Fruit fly (Drosophila melanogaster) whole organism, embryonic: ENCODE measurements around the gene CG32073.

Experiments used
- CG10267 ChIP-seq: fragments of 200-800 bp; sonication (Bioruptor generic); optimal IDR thresholded peaks from 2 replicates; lab custom pipeline; 2018; ENCODE audit warnings: missing biosample characterization, mild to moderate bottlenecking, missing genetic modification characterization, moderate library complexity
- CG13123 ChIP-seq: fragments of 200-800 bp; sonication (Bioruptor generic); optimal IDR thresholded peaks from 2 replicates; lab custom pipeline; 2016; ENCODE audit warnings: missing biosample characterization, missing genetic modification characterization
- CG13624 ChIP-seq: fragments of 200-800 bp; sonication (Bioruptor generic); optimal IDR thresholded peaks from 2 replicates; lab custom pipeline; 2016; ENCODE audit warnings: missing biosample characterization, missing genetic modification characterization
- CG14014 ChIP-seq: fragments of 200-800 bp; sonication (Bioruptor generic); IDR thresholded peaks from 2 replicates; pipeline ENCODE4 v1.3.6; 2022; ENCODE audit warnings: missing biosample characterization, missing genetic modification characterization
- CG14441 ChIP-seq: fragments of 200-800 bp; sonication (Bioruptor generic); IDR thresholded peaks from 2 replicates; pipeline ENCODE4 v1.3.6; 2022; ENCODE audit warnings: missing biosample characterization, missing genetic modification characterization
- CG14667 ChIP-seq: fragments of 200-800 bp; sonication (Bioruptor generic); IDR thresholded peaks from 2 replicates; pipeline ENCODE4 v1.3.6; 2022; ENCODE audit warnings: missing biosample characterization, missing genetic modification characterization
- CG15011 ChIP-seq: fragments of 200-800 bp; sonication (Bioruptor generic); optimal IDR thresholded peaks from 3 replicates; lab custom pipeline; 2018; ENCODE audit warnings: missing biosample characterization, mild to moderate bottlenecking, missing genetic modification characterization
- CG1647 ChIP-seq: fragments of 200-800 bp; sonication (Bioruptor generic); optimal IDR thresholded peaks from 3 replicates; lab custom pipeline; 2016; ENCODE audit warnings: missing biosample characterization, missing genetic modification characterization
- CG17612 ChIP-seq: fragments of 200-800 bp; sonication (Bioruptor generic); IDR thresholded peaks from 2 replicates; pipeline ENCODE4 v1.3.6; 2022; ENCODE audit warnings: missing biosample characterization, missing genetic modification characterization
- CG18764 ChIP-seq: fragments of 200-800 bp; sonication (Bioruptor generic); optimal IDR thresholded peaks from 3 replicates; lab custom pipeline; 2016; ENCODE audit warnings: missing biosample characterization, missing genetic modification characterization
- CG2116 ChIP-seq: fragments of 200-800 bp; sonication (Bioruptor generic); optimal IDR thresholded peaks from 3 replicates; lab custom pipeline; 2018; ENCODE audit warnings: missing biosample characterization, mild to moderate bottlenecking, missing genetic modification characterization
- CG32772 ChIP-seq: fragments of 200-800 bp; sonication (Bioruptor generic); IDR thresholded peaks from 2 replicates; pipeline ENCODE4 v1.3.6; 2022; ENCODE audit warnings: missing biosample characterization, missing genetic modification characterization
- CG33557 ChIP-seq: fragments of 200-800 bp; sonication (Bioruptor generic); optimal IDR thresholded peaks from 2 replicates; lab custom pipeline; 2019; ENCODE audit warnings: missing biosample characterization, mild to moderate bottlenecking, missing genetic modification characterization, moderate library complexity
- CG34422 ChIP-seq: fragments of 200-800 bp; sonication (Bioruptor generic); IDR thresholded peaks from 3 replicates; pipeline ENCODE4 v1.3.6; 2022; ENCODE audit warnings: missing biosample characterization, missing genetic modification characterization
- CG3847 ChIP-seq: fragments of 200-800 bp; sonication (Bioruptor generic); IDR thresholded peaks from 2 replicates; pipeline ENCODE4 v1.3.6; 2022; ENCODE audit warnings: missing biosample characterization, missing genetic modification characterization
- CG6813 ChIP-seq: fragments of 200-800 bp; sonication (Bioruptor generic); optimal IDR thresholded peaks from 2 replicates; lab custom pipeline; 2017; ENCODE audit warnings: missing biosample characterization, missing genetic modification characterization, mild to moderate bottlenecking, moderate library complexity, missing genetic modification reagents
- CG7357 ChIP-seq: fragments of 200-800 bp; sonication (Bioruptor generic); IDR thresholded peaks from 3 replicates; pipeline ENCODE4 v1.3.6; 2022; ENCODE audit warnings: missing biosample characterization, missing genetic modification characterization
- CG7928 ChIP-seq: fragments of 200-800 bp; sonication (Bioruptor generic); optimal IDR thresholded peaks from 2 replicates; lab custom pipeline; 2017; ENCODE audit warnings: missing biosample characterization, mild to moderate bottlenecking, missing genetic modification characterization
- CG8359 ChIP-seq: fragments of 200-800 bp; sonication (Bioruptor generic); optimal IDR thresholded peaks from 2 replicates; lab custom pipeline; 2017; ENCODE audit warnings: missing biosample characterization, mild to moderate bottlenecking, missing genetic modification characterization, borderline replicate concordance
- CG9437 ChIP-seq: fragments of 200-800 bp; sonication (Bioruptor generic); optimal IDR thresholded peaks from 2 replicates; lab custom pipeline; 2018; ENCODE audit warnings: missing biosample characterization, mild to moderate bottlenecking, missing genetic modification characterization
- CG9797 ChIP-seq: fragments of 200-800 bp; sonication (Bioruptor generic); optimal IDR thresholded peaks from 3 replicates; lab custom pipeline; 2018; ENCODE audit warnings: missing biosample characterization, mild to moderate bottlenecking, missing genetic modification characterization
- Elba2 ChIP-seq: fragments of 200-800 bp; sonication (Bioruptor generic); optimal IDR thresholded peaks from 3 replicates; lab custom pipeline; 2016; ENCODE audit warnings: missing biosample characterization, missing genetic modification characterization
- Fer1 ChIP-seq: fragments of 200-800 bp; sonication (Bioruptor generic); optimal IDR thresholded peaks from 2 replicates; lab custom pipeline; 2017; ENCODE audit warnings: missing biosample characterization, mild to moderate bottlenecking, missing genetic modification characterization
- H15 ChIP-seq: fragments of 200-800 bp; sonication (Bioruptor generic); IDR thresholded peaks from 3 replicates; pipeline ENCODE4 v1.3.6; 2022; ENCODE audit warnings: missing biosample characterization, missing genetic modification characterization
- Hand ChIP-seq: fragments of 200-800 bp; sonication (Bioruptor generic); optimal IDR thresholded peaks from 2 replicates; lab custom pipeline; 2017; ENCODE audit warnings: mild to moderate bottlenecking, missing biosample characterization, missing genetic modification reagents, missing genetic modification characterization
- Hr3 ChIP-seq: fragments of 200-800 bp; sonication (Bioruptor generic); optimal IDR thresholded peaks from 3 replicates; lab custom pipeline; 2016; ENCODE audit warnings: missing biosample characterization, missing genetic modification characterization
- Optix ChIP-seq: fragments of 200-800 bp; sonication (Bioruptor generic); IDR thresholded peaks from 3 replicates; pipeline ENCODE4 v1.3.6; 2022; ENCODE audit warnings: missing biosample characterization, missing genetic modification characterization
- Pdp1 ChIP-seq, 2 experiments: fragments of 200-800 bp; sonication (Bioruptor generic); optimal IDR thresholded peaks; 3 replicates each; lab custom pipeline; 2016; ENCODE audit warnings: missing biosample characterization in 2 of 2, missing genetic modification characterization in 2 of 2, mild to moderate bottlenecking in 1 of 2, moderate library complexity in 1 of 2
- Ravus ChIP-seq: fragments of 200-800 bp; sonication (Bioruptor generic); IDR thresholded peaks from 2 replicates; pipeline ENCODE4 v1.3.6; 2022; ENCODE audit warnings: missing biosample characterization, missing genetic modification characterization
- Tbp ChIP-seq: fragments of >200 bp; optimal IDR thresholded peaks from 2 replicates; lab custom pipeline; 2018; ENCODE audit warnings: missing biosample characterization, missing genetic modification characterization
- ab ChIP-seq: fragments of 200-800 bp; sonication (Bioruptor generic); optimal IDR thresholded peaks from 2 replicates; lab custom pipeline; 2016; ENCODE audit warnings: missing biosample characterization, missing genetic modification characterization
- ac ChIP-seq: fragments of 200-800 bp; sonication (Bioruptor generic); optimal IDR thresholded peaks from 3 replicates; lab custom pipeline; 2017; ENCODE audit warnings: missing biosample characterization, mild to moderate bottlenecking, missing genetic modification characterization
- bbx ChIP-seq: fragments of 200-800 bp; sonication (Bioruptor generic); IDR thresholded peaks from 2 replicates; pipeline ENCODE4 v1.3.6; 2022; ENCODE audit warnings: missing biosample characterization, missing genetic modification characterization; ENCODE audit not compliant: partially characterized antibody
- btn ChIP-seq: fragments of 200-800 bp; sonication (Bioruptor generic); optimal IDR thresholded peaks from 2 replicates; lab custom pipeline; 2016; ENCODE audit warnings: missing biosample characterization, missing genetic modification characterization
- chn ChIP-seq: fragments of 200-800 bp; sonication (Bioruptor generic); optimal IDR thresholded peaks from 2 replicates; lab custom pipeline; 2016; ENCODE audit warnings: missing biosample characterization, missing genetic modification characterization
- danr ChIP-seq: fragments of 200-800 bp; sonication (Bioruptor generic); IDR thresholded peaks from 2 replicates; pipeline ENCODE4 v1.3.6; 2022; ENCODE audit warnings: missing biosample characterization, missing genetic modification characterization
- eve ChIP-seq, 2 experiments: fragments of >200 bp; optimal IDR thresholded peaks; 2 replicates each; lab custom pipeline; 2017; ENCODE audit warnings: missing biosample characterization in 2 of 2, missing genetic modification characterization in 2 of 2
- fu2 ChIP-seq: fragments of 200-800 bp; sonication (Bioruptor generic); optimal IDR thresholded peaks from 2 replicates; lab custom pipeline; 2016; ENCODE audit warnings: missing biosample characterization, missing genetic modification characterization
- gcm ChIP-seq: fragments of 200-800 bp; sonication (Bioruptor generic); optimal IDR thresholded peaks from 2 replicates; lab custom pipeline; 2019; ENCODE audit warnings: missing biosample characterization, mild to moderate bottlenecking, missing genetic modification characterization, moderate library complexity
- gsb ChIP-seq: fragments of 200-800 bp; sonication (Bioruptor generic); IDR thresholded peaks from 2 replicates; pipeline ENCODE4 v1.3.6; 2022; ENCODE audit warnings: missing biosample characterization, missing genetic modification characterization
- h ChIP-seq: fragments of >200 bp; optimal IDR thresholded peaks from 2 replicates; lab custom pipeline; 2017
- insv ChIP-seq, 2 experiments: fragments of 200-800 bp; sonication (Bioruptor generic); optimal IDR thresholded peaks; 3 replicates each; lab custom pipeline; 2016 to 2018; ENCODE audit warnings: missing biosample characterization in 2 of 2, missing genetic modification characterization in 2 of 2
- klu ChIP-seq: fragments of 200-800 bp; sonication (Bioruptor generic); IDR thresholded peaks from 2 replicates; pipeline ENCODE4 v1.3.6; 2022; ENCODE audit warnings: missing biosample characterization, missing genetic modification characterization
- luna ChIP-seq: fragments of 200-800 bp; sonication (Bioruptor generic); optimal IDR thresholded peaks from 2 replicates; lab custom pipeline; 2016; ENCODE audit warnings: missing biosample characterization, missing genetic modification characterization
- mam ChIP-seq: fragments of 200-800 bp; sonication (Bioruptor generic); optimal IDR thresholded peaks from 3 replicates; lab custom pipeline; 2016; ENCODE audit warnings: missing biosample characterization, missing genetic modification characterization
- pzg ChIP-seq: fragments of 200-800 bp; sonication (Bioruptor generic); optimal IDR thresholded peaks from 3 replicates; lab custom pipeline; 2018; ENCODE audit warnings: missing biosample characterization, mild to moderate bottlenecking, missing genetic modification characterization, moderate library complexity
- sna ChIP-seq: fragments of 200-800 bp; sonication (Bioruptor generic); IDR thresholded peaks from 2 replicates; pipeline ENCODE4 v1.3.6; 2022; ENCODE audit warnings: missing biosample characterization, missing genetic modification characterization; ENCODE audit not compliant: partially characterized antibody
- tup ChIP-seq: fragments of 200-800 bp; sonication (Bioruptor generic); optimal IDR thresholded peaks from 2 replicates; lab custom pipeline; 2016; ENCODE audit warnings: missing biosample characterization, mild to moderate bottlenecking, missing genetic modification characterization, moderate library complexity
- twi ChIP-seq: fragments of 200-800 bp; optimal IDR thresholded peaks from 2 replicates; lab custom pipeline; 2019; ENCODE audit warnings: missing biosample characterization, mild to moderate bottlenecking, missing genetic modification characterization, moderate library complexity
- unc-4 ChIP-seq: fragments of 200-800 bp; sonication (Bioruptor generic); IDR thresholded peaks from 2 replicates; pipeline ENCODE4 v1.3.6; 2022; ENCODE audit warnings: missing biosample characterization, missing genetic modification characterization; ENCODE audit not compliant: partially characterized antibody
- usp ChIP-seq: fragments of >200 bp; optimal IDR thresholded peaks from 2 replicates; lab custom pipeline; 2017; ENCODE audit warnings: missing biosample characterization, missing genetic modification characterization
- wor ChIP-seq: fragments of 200-800 bp; sonication (Bioruptor generic); IDR thresholded peaks from 2 replicates; pipeline ENCODE4 v1.3.6; 2022; ENCODE audit warnings: missing biosample characterization, missing genetic modification characterization

The CG32073 gene

dm6 chr3L:11064689-11065088, 42.7 kb downstream of the CG32073 start, which contains the start of the genes CG32075, CG45101 and SuUR (continued):
- TF ChIP-seq H15 (peak; percentile 81), unc-4 (GFP tag; lab: Robert Waterston, UW) (no peak), ab (GFP tag; lab: Kevin White, UChicago) (peak; percentile 88), CG14667 (peak; percentile 81), Fer1 (peak; percentile 77), mam (peak; percentile 92), CG34422 (GFP tag; lab: Robert Waterston, UW) (peak; percentile 90), btn (no peak), wor (GFP tag; lab: Robert Waterston, UW) (peak; percentile 74), CG13123 (GFP tag; lab: Kevin White, UChicago) (peak; percentile 82), Hand (GFP tag; lab: Kevin White, UChicago) (no peak), tup (GFP tag; lab: Kevin White, UChicago) (peak; percentile 75), pzg (GFP tag; lab: Kevin White, UChicago) (peak; percentile 75), fu2 (peak; percentile 85), CG8359 (GFP tag; lab: Kevin White, UChicago) (no peak), CG3847 (GFP tag; lab: Robert Waterston, UW) (peak; percentile 90), CG33557 (GFP tag; lab: Kevin White, UChicago) (peak; percentile 71), CG13624 (GFP tag; lab: Kevin White, UChicago) (peak; percentile 93), CG2116 (GFP tag; lab: Kevin White, UChicago) (peak; percentile 67), gsb (GFP tag; lab: Robert Waterston, UW) (peak; percentile 53; the same call in 1 of the 2 replicates), CG17612 (peak; percentile 59; the same call in 1 of the 2 replicates), usp (GFP tag; lab: Kevin White, UChicago) (no peak), chn (GFP tag; lab: Kevin White, UChicago) (peak; percentile 92), bbx (GFP tag; lab: Robert Waterston, UW) (no peak), twi (peak; percentile 72), insv (GFP tag; optimal IDR thresholded peaks at IDR 0.05; lab: Kevin White, UChicago) (peak in 1 of 2 experiments; percentile 69), CG14014 (GFP tag; lab: Robert Waterston, UW) (peak; percentile 87), CG7928 (GFP tag; lab: Kevin White, UChicago) (peak; percentile 41), klu (GFP tag; lab: Robert Waterston, UW) (peak; percentile 80), Ravus (GFP tag; lab: Robert Waterston, UW) (peak; percentile 58), eve (GFP tag; optimal IDR thresholded peaks at IDR 0.05; lab: Kevin White, UChicago) (peak in 1 of 2 experiments; percentile 32), sna (GFP tag; lab: Robert Waterston, UW) (no peak), CG32772 (GFP tag; lab: Robert Waterston, UW) (peak; percentile 88), CG1647 (GFP tag; lab: Kevin White, UChicago) (peak; percentile 76), h (lab: Kevin White, UChicago) (no peak), CG6813 (GFP tag; lab: Kevin White, UChicago) (no peak), luna (GFP tag; lab: Kevin White, UChicago) (peak; percentile 88), CG18764 (GFP tag; lab: Kevin White, UChicago) (peak; percentile 83), Pdp1 (GFP tag; optimal IDR thresholded peaks at IDR 0.05; lab: Kevin White, UChicago) (peak; percentile 87 to 90), CG15011 (GFP tag; lab: Kevin White, UChicago) (peak; percentile 39), CG10267 (peak; percentile 96), Elba2 (peak; percentile 81), Optix (peak; percentile 70), danr (0 out of 2 replicates have a peak, but pooled peaks have one; percentile 33), ac (GFP tag; lab: Kevin White, UChicago) (peak; percentile 38), CG9437 (GFP tag; lab: Kevin White, UChicago) (peak; percentile 69), Tbp (GFP tag; lab: Kevin White, UChicago) (no peak), CG7357 (GFP tag; lab: Robert Waterston, UW) (peak; percentile 64; the same call in 1 of the 3 replicates), CG9797 (GFP tag; lab: Kevin White, UChicago) (peak; percentile 23), Hr3 (GFP tag; lab: Kevin White, UChicago) (peak; percentile 90), gcm (GFP tag; lab: Kevin White, UChicago) (peak; percentile 49), CG14441 (GFP tag; lab: Robert Waterston, UW) (peak; percentile 92)
